Fruit fly (Drosophila melanogaster) whole organism: ENCODE measurements around the gene CG6891.

Experiments
- pan ChIP-seq: fragments of >200 bp; optimal IDR thresholded peaks from 2 replicates; lab custom pipeline; 2017
- psq ChIP-seq: fragments of >200 bp; optimal IDR thresholded peaks from 2 replicates; lab custom pipeline; 2017
- usp ChIP-seq: fragments of >200 bp; optimal IDR thresholded peaks from 2 replicates; lab custom pipeline; 2017; ENCODE audit warnings: missing biosample characterization, missing genetic modification characterization, mixed read lengths

DNA sequence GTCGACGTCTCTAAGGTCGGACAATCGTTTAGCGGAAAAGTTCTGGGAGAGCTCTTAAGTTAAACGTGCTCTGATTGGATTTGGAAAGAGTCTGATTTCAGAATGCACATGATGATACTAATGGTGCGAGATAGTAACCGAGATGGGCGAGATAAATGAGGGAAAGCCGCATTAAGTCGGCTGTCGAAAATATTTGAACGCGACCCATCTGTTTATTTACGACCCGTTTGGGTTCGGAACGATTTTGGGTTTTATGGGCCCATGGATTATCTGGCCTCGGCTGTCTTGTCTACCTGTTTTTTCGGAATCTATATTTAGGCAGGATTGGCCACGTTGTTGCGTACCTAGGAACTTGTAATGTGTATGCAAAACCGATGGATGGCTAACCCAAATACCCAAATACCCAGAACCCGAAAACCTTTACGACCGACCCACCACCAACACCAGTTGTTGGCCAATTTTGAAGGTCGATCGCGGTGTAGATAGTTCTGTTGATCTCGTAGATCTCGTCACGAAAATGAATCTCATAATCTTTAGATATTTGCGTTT lies 24.4 kb downstream of the CG6891 start:
- TF ChIP-seq pan (lab: Kevin White, UChicago) (no peak), usp (GFP tag; lab: Kevin White, UChicago) (no peak), psq (no peak)
